Worm (Caenorhabditis elegans): ENCODE results near the gene F22E5.9.
A peak's percentile ranks its signal among the peaks of the same experiment; 100 is the strongest.
"Not testable (repeated sequence)": the region's sequence is repeated elsewhere in the genome, so short reads cannot be mapped to it uniquely, and the experiment has no call there.

F22E5.9 gene

DNA sequence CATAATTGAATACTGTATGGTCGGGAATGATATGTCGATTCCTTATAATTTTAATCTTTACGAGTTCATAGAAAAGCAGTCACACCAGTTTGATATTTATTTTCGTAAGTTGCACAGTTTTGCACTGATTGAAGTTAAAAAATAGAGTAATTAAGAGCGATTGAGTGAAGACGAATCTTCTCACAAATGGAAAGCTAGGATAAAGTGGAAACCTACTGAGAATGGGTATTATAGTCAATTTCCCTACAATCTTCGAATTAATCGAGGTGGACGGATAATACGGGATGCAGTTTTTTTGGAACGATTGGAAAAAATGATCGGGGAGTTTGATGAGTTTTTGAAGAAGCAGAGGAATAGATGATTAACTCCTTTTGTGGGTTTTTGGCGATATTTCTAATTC lies 2.8 kb downstream of the F22E5.9 start, which contains the start of gene F22E5.23 (continued):
- no peak for TF ChIP-seq B0261.1 (tag; optimal IDR thresholded peaks at IDR 0.05)
- no peak for TF ChIP-seq T07F8.4 (tag; optimal IDR thresholded peaks at IDR 0.05)

DNA sequence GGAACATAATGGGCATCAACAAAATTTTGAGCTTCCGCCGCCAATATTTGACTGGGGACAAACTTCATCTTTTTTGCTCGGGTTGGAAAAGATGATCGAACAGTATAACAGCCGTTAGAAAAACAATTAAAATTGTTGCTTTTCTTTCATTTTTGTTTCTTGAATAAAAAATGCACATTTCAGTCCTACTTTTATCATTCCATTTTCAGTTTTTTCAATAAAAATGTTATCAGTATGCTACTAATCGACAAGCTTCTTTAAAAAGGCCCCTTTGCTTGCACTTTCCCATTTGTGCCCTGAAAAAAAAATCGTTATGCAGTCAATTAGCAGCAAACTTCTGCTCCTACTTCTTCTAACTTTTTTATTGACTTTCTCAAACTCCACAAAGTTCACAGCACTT lies 3.6 kb downstream of the F22E5.9 start, which contains the start of gene F22E5.7:
Gene F22E5.7, plus strand, starts transcription at position 301 of the 400 bp plus-strand sequence.
- TF ChIP-seq madf-3 (GFP tag; IDR thresholded peaks at IDR 0.05) (no peak), egl-44 (GFP tag; IDR thresholded peaks at IDR 0.05) (no peak), fkh-3 (tag; optimal IDR thresholded peaks at IDR 0.05) (no peak), aptf-3 (GFP tag; IDR thresholded peaks at IDR 0.05) (no peak), snpc-4 (GFP tag; optimal IDR thresholded peaks at IDR 0.05) (no peak), snpc-4 (tag; optimal IDR thresholded peaks at IDR 0.05) (no peak), lag-1 (GFP tag; IDR thresholded peaks at IDR 0.05) (no peak), bed-2 (GFP tag; IDR thresholded peaks at IDR 0.05) (no peak), cebp-1 (GFP tag; IDR thresholded peaks at IDR 0.05) (no peak), cebp-1 (tag; optimal IDR thresholded peaks at IDR 0.05) (no peak), mel-28 (tag; optimal IDR thresholded peaks at IDR 0.05; ENCODE audit: borderline replicate concordance) (no peak), hsf-1 (GFP tag; IDR thresholded peaks at IDR 0.05) (no peak), rcor-1 (GFP tag; IDR thresholded peaks at IDR 0.05) (no peak), ZK185.1 (tag; optimal IDR thresholded peaks at IDR 0.05; ENCODE audit: poor library complexity, severe bottlenecking) (no peak), ztf-18 (tag; optimal IDR thresholded peaks at IDR 0.05) (no peak), bed-1 (GFP tag; IDR thresholded peaks at IDR 0.05) (no peak), ets-4 (GFP tag; optimal IDR thresholded peaks at IDR 0.05) (no peak), egl-18 (GFP tag; IDR thresholded peaks at IDR 0.05) (no peak), sptf-2 (GFP tag; optimal IDR thresholded peaks at IDR 0.05) (no peak), ztf-26 (tag; optimal IDR thresholded peaks at IDR 0.05) (no peak), Y79H2A.3 (GFP tag; conservative IDR thresholded peaks at IDR 0.05) (no peak)

- TF ChIP-seq ztf-28 (GFP tag; IDR thresholded peaks at IDR 0.05) (no peak), athp-1 (tag; optimal IDR thresholded peaks at IDR 0.05) (no peak), tlf-1 (GFP tag; optimal IDR thresholded peaks at IDR 0.05) (no peak), bed-2 (GFP tag; IDR thresholded peaks at IDR 0.05) (no peak), F57A8.1 (GFP tag; optimal IDR thresholded peaks at IDR 0.05) (no peak)
Measured at ce11 chrII:2644498-2644897, 6.3 kb downstream of the F22E5.9 start, which contains the start of gene F22E5.11. Gene F22E5.11 (minus strand): TSS chrII:2644598.

DNA sequence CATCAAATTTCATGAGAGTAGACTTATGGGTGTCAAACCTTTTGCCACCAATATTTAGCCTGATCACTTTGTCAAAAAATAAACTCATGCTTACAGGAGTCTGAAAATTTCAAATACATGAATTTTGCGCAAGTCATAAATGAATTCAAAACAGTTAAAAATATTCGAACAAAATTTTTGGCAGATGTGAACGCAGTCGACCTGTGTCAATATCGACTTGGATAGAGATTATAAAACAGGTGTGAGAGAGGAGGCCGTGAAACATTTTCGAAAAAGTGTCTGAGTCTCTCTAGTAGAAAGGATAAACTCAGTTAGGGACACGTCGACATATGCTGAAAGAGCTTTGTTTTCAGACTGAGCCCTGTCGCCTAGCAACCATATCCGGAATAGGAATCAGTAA lies 8.6 kb downstream of the F22E5.9 start, which contains the start of gene F22E5.12:
Gene F22E5.12, minus strand, starts transcription at position 101 of the 400 bp plus-strand sequence.
- TF ChIP-seq T07F8.4 (tag; optimal IDR thresholded peaks at IDR 0.05); F23B12.7 (tag; optimal IDR thresholded peaks at IDR 0.05; ENCODE audit: insufficient read depth); K11D2.4 (GFP tag; IDR thresholded peaks at IDR 0.05): not testable (repeated sequence)

ce11 chrII:2649015-2649414 lies 10.8 kb downstream of the F22E5.9 start:
- no peak for TF ChIP-seq nhr-179 (tag; optimal IDR thresholded peaks at IDR 0.05)
- no peak for TF ChIP-seq attf-5 (GFP tag; optimal IDR thresholded peaks at IDR 0.05)
- peak; percentile 28; the same call in 1 of the 2 replicates for TF ChIP-seq hmg-1.2 (GFP tag; IDR thresholded peaks at IDR 0.05)
- no peak for TF ChIP-seq F57C9.4 (tag; optimal IDR thresholded peaks at IDR 0.05)
- no peak for TF ChIP-seq lag-1 (GFP tag; IDR thresholded peaks at IDR 0.05)
- no peak for TF ChIP-seq cebp-2 (GFP tag; IDR thresholded peaks at IDR 0.05)
- TF ChIP-seq ceh-40 (GFP tag; IDR thresholded peaks at IDR 0.05) = no peak
- TF ChIP-seq F57A8.1 (GFP tag; optimal IDR thresholded peaks at IDR 0.05) = no peak
- 0 out of 2 replicates have a peak, but pooled peaks have one; percentile 16 for TF ChIP-seq C06A6.2 (GFP tag; conservative IDR thresholded peaks at IDR 0.05)
- TF ChIP-seq lir-1 (GFP tag; conservative IDR thresholded peaks at IDR 0.05) = no peak
